Worm (Caenorhabditis elegans) whole organism, L3 larva: ENCODE data around the gene abhd-5.2.

Experiments
- aly-2 ChIP-seq: fragments of 150-350 bp; optimal IDR thresholded peaks from 2 replicates; lab custom pipeline; 2014; ENCODE audit warnings: missing biosample characterization, missing genetic modification characterization
- ceh-9 ChIP-seq: sonication (generic microtip); optimal IDR thresholded peaks from 2 replicates; lab custom pipeline; 2018; ENCODE audit warnings: missing biosample characterization, missing genetic modification characterization
- fos-1 ChIP-seq: fragments of 150-350 bp; optimal IDR thresholded peaks from 2 replicates; lab custom pipeline; 2014; ENCODE audit warnings: missing biosample characterization, missing genetic modification characterization
- nhr-43 ChIP-seq: sonication (generic microtip); optimal IDR thresholded peaks from 2 replicates; lab custom pipeline; 2016; ENCODE audit warnings: mild to moderate bottlenecking, missing genetic modification characterization, missing compliant biosample characterization; ENCODE audit not compliant: poor library complexity, severe bottlenecking

ce11 chrV:4839913-4840312, 4.6 kb upstream of the abhd-5.2 start, which contains the start of gene nas-9:
- TF ChIP-seq nhr-43 (tag; lab: Kevin White, UChicago) (no peak), aly-2 (tag; lab: Kevin White, UChicago) (no peak), ceh-9 (no peak), fos-1 (tag; lab: Kevin White, UChicago) (no peak)
